Worm (Caenorhabditis elegans): ENCODE results near the gene E04D5.5.

DNA sequence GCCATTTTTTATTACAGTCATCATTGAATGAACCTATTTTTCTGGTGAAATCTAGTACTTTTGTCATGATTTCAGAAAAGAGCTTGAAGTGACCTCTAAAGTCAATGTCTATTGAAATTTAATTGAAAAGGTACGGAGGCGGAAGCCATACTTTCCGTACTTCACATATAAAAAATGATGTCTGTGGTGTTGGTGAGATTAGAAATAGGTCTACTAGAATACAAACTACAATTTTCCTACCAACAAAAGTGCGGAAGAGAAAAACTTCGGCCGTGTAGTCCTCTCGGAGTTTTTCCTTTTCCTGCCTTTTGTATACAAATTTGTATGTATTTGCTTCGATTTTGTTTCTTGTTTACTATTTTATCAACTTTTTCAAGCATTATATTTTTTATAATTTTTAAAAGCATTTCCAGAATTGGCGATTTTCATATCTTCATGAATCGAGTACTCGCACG is 15.8 kb upstream of the E04D5.5 start, which contains the start of gene T09F3.4:
- TF ChIP-seq saeg-2 (GFP tag; IDR thresholded peaks at IDR 0.05), result no peak
- TF ChIP-seq unc-62 (GFP tag; optimal IDR thresholded peaks at IDR 0.05 in 1 of 2), result peak in 1 of 2 experiments; percentile 25
- TF ChIP-seq unc-62 (tag; optimal IDR thresholded peaks at IDR 0.05), result no peak
- TF ChIP-seq nhr-111 (GFP tag; optimal IDR thresholded peaks at IDR 0.05), result no peak
- TF ChIP-seq ama-1 (optimal IDR thresholded peaks at IDR 0.05), result no peak
